3 worm cellular contexts compared by ENCODE assay signal in genomic region chrIV:13487596-13487995, ce11.
A peak's percentile ranks its signal among the peaks of the same experiment; 100 is the strongest.
TF ChIP-seq lines count a peak whose summit lies in the region.

No protein-coding gene starts in this region.

TF ChIP-seq in whole organism, L1 larva, 84 proteins besides CTCF, POLR2A, EP300 and RAD21:
- TF ChIP-seq nhr-85 (tag; lab: Kevin White, UChicago) (peak; percentile 1), nhr-84 (tag; optimal IDR thresholded peaks at IDR 0.05; lab: Kevin White, UChicago) (no peak), ceh-88 (GFP tag; IDR thresholded peaks at IDR 0.05; lab: Robert Waterston, UW) (no peak), skn-1 (tag; optimal IDR thresholded peaks at IDR 0.05; lab: Kevin White, UChicago) (no peak), sup-37 (GFP tag; optimal IDR thresholded peaks at IDR 0.05; lab: Kevin White, UChicago) (no peak), nhr-47 (tag; optimal IDR thresholded peaks at IDR 0.05; lab: Kevin White, UChicago) (no peak)

TF ChIP-seq in whole organism, L3 larva, 47 proteins besides CTCF, POLR2A, EP300 and RAD21:
- TF ChIP-seq nfya-1 (tag; optimal IDR thresholded peaks at IDR 0.05; lab: Kevin White, UChicago; ENCODE audit: insufficient read depth) (peak; percentile 89), lsy-12 (tag; optimal IDR thresholded peaks at IDR 0.05; lab: Kevin White, UChicago) (no peak)

TF ChIP-seq in whole organism, late embryonic, 69 proteins besides CTCF, POLR2A, EP300 and RAD21:
- TF ChIP-seq nfya-1 (tag; optimal IDR thresholded peaks at IDR 0.05; lab: Kevin White, UChicago) (peak; percentile 83), pax-1 (tag; optimal IDR thresholded peaks at IDR 0.05; lab: Kevin White, UChicago) (no peak)
